Fruit fly (Drosophila melanogaster) whole organism, pupa: ENCODE measurements around the gene ca.

ENCODE experiments used
- CG34367 ChIP-seq: fragments of 200-800 bp; sonication (Bioruptor generic); optimal IDR thresholded peaks from 2 replicates; lab custom pipeline; 2018; ENCODE audit warnings: missing biosample characterization, mild to moderate bottlenecking, missing genetic modification characterization
- CG4496 ChIP-seq: fragments of 200-800 bp; sonication (Bioruptor generic); IDR thresholded peaks from 3 replicates; pipeline ENCODE4 v1.3.6; 2022; ENCODE audit warnings: missing biosample characterization, missing genetic modification characterization
- D1 ChIP-seq: fragments of 200-800 bp; sonication (Bioruptor generic); optimal IDR thresholded peaks from 2 replicates; lab custom pipeline; 2018; ENCODE audit warnings: missing biosample characterization, mild to moderate bottlenecking, missing genetic modification characterization, moderate library complexity
- EcR ChIP-seq: fragments of 200-800 bp; sonication (Bioruptor generic); optimal IDR thresholded peaks from 3 replicates; lab custom pipeline; 2019; ENCODE audit warnings: missing biosample characterization, missing genetic modification characterization, mild to moderate bottlenecking, moderate library complexity, missing genetic modification reagents
- Pif1B ChIP-seq: fragments of 200-800 bp; sonication (Bioruptor generic); optimal IDR thresholded peaks from 3 replicates; lab custom pipeline; 2016; ENCODE audit warnings: missing biosample characterization, missing genetic modification characterization
- gl ChIP-seq: fragments of 200-800 bp; sonication (Bioruptor generic); optimal IDR thresholded peaks from 2 replicates; lab custom pipeline; 2018; ENCODE audit warnings: missing biosample characterization, mild to moderate bottlenecking, missing genetic modification characterization

DNA sequence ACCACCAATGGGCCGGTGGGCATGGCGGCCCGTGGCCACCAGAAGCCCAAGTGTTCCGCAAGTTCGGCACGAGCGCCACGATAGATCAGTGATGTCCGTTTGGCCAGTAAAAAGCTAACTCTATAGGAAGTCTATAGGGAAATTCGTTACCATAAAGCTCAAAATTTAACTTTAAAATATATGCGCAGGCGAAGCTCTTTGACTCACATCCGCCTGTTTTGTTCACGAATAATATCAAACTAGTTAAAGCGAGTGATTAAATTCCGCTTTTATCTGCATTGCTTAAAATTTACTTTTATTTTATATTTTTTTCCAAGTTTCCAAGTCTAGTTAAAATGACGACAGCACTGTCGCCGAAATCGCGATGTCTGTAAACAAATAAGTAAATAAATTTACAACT, 48.9 kb upstream of the ca start:
- no peak for TF ChIP-seq EcR (GFP tag; lab: Kevin White, UChicago)
- TF ChIP-seq D1 (tag; lab: Kevin White, UChicago) = peak; percentile 10
- no peak for TF ChIP-seq CG34367 (tag; lab: Kevin White, UChicago)
- TF ChIP-seq gl (tag; lab: Kevin White, UChicago) = no peak
- peak; percentile 47 for TF ChIP-seq Pif1B (GFP tag; lab: Kevin White, UChicago)
- TF ChIP-seq CG4496 (GFP tag; lab: Robert Waterston, UW) = peak; percentile 71
